Worm (Caenorhabditis elegans) whole organism, L4 larva: ENCODE measurements around the gene sqv-6.

ENCODE experiments used
- D1046.2 ChIP-seq: fragments of 200-800 bp; sonication (Bioruptor generic); IDR thresholded peaks from 2 replicates; pipeline ENCODE4 v1.3.6; 2022; ENCODE audit warnings: missing genetic modification characterization, missing compliant biosample characterization
- fos-1 ChIP-seq: fragments of 150-350 bp; optimal IDR thresholded peaks from 2 replicates; lab custom pipeline; 2014; ENCODE audit warnings: missing biosample characterization, missing genetic modification characterization
- lim-7 ChIP-seq: fragments of 200-800 bp; sonication (Bioruptor generic); IDR thresholded peaks from 2 replicates; pipeline ENCODE4 v1.3.6; 2022; ENCODE audit warnings: missing genetic modification characterization, missing compliant biosample characterization
- lsy-2 ChIP-seq, 2 experiments: fragments of 150-350 bp in 1 of 2; sonication (generic microtip) in 1 of 2; optimal IDR thresholded peaks; 2 replicates each; lab custom pipeline; 2014 to 2017; ENCODE audit warnings: missing biosample characterization in 2 of 2, missing genetic modification characterization in 2 of 2
- mdt-29 ChIP-seq: fragments of 200-800 bp; sonication (Bioruptor generic); IDR thresholded peaks from 2 replicates; pipeline ENCODE4 v1.3.6; 2022; ENCODE audit warnings: missing genetic modification reagents, missing genetic modification characterization, missing compliant biosample characterization
- mxl-2 ChIP-seq: fragments of 200-800 bp; sonication (Bioruptor generic); conservative IDR thresholded peaks from 2 replicates; pipeline ENCODE4 v1.3.6; 2022; ENCODE audit warnings: missing genetic modification reagents, missing genetic modification characterization, missing compliant biosample characterization
- nhr-11 ChIP-seq: fragments of 150-350 bp; optimal IDR thresholded peaks from 2 replicates; lab custom pipeline; 2014; ENCODE audit warnings: missing biosample characterization, missing genetic modification characterization
- nhr-25 ChIP-seq: sonication (generic microtip); optimal IDR thresholded peaks from 2 replicates; lab custom pipeline; 2017; ENCODE audit warnings: missing genetic modification characterization, mild to moderate bottlenecking, missing compliant biosample characterization, antibody characterized with exemption, moderate library complexity, borderline replicate concordance; ENCODE audit not compliant: insufficient read depth
- unc-130 ChIP-seq: sonication (generic microtip); optimal IDR thresholded peaks from 2 replicates; lab custom pipeline; 2016; ENCODE audit warnings: missing genetic modification reagents, missing genetic modification characterization, missing compliant biosample characterization
- vab-7 ChIP-seq: fragments of 200-800 bp; sonication (Bioruptor generic); IDR thresholded peaks from 2 replicates; pipeline ENCODE4 v1.3.6; 2022; ENCODE audit warnings: missing genetic modification reagents, missing genetic modification characterization, missing compliant biosample characterization
- zag-1 ChIP-seq: fragments of 150-350 bp; optimal IDR thresholded peaks from 2 replicates; lab custom pipeline; 2014; ENCODE audit warnings: missing biosample characterization, missing genetic modification characterization

ce11 chrV:975184-975583, 10.6 kb upstream of the sqv-6 start:
- TF ChIP-seq lsy-2 (tag; optimal IDR thresholded peaks at IDR 0.05; lab: Kevin White, UChicago), result peak; percentile 34 to 50
- no peak for TF ChIP-seq vab-7 (GFP tag; lab: Robert Waterston, UW)
- TF ChIP-seq mxl-2, result no peak
- no peak for TF ChIP-seq fos-1
- TF ChIP-seq mdt-29 (GFP tag; lab: Robert Waterston, UW), result no peak
- TF ChIP-seq D1046.2 (GFP tag; lab: Robert Waterston, UW), result no peak
- no peak for TF ChIP-seq nhr-25
- TF ChIP-seq unc-130, result no peak
- no peak for TF ChIP-seq lim-7 (GFP tag; lab: Robert Waterston, UW)
- no peak for TF ChIP-seq nhr-11 (tag; lab: Kevin White, UChicago)
- TF ChIP-seq zag-1, result no peak
